Fruit fly (Drosophila melanogaster): ENCODE measurements around the gene CG14314.
A peak's percentile ranks its signal among the peaks of the same experiment; 100 is the strongest.

Gene CG14314

dm6 chr3R:18196991-18197801, 18.7 kb upstream of the CG14314 start (continued):
- TF ChIP-seq Hey (tag; optimal IDR thresholded peaks at IDR 0.05) (no peak), ATbp (GFP tag; optimal IDR thresholded peaks at IDR 0.05) (peak; percentile 38), CG9876 (GFP tag; optimal IDR thresholded peaks at IDR 0.05) (no peak), phol (tag; optimal IDR thresholded peaks at IDR 0.05) (peak; percentile 60), nerfin-1 (tag; optimal IDR thresholded peaks at IDR 0.05) (peak; percentile 25), CG5953 (GFP tag; IDR thresholded peaks at IDR 0.05) (no peak), Vsx1 (GFP tag; optimal IDR thresholded peaks at IDR 0.05) (no peak), CG17912 (GFP tag; optimal IDR thresholded peaks at IDR 0.05) (no peak), CG7987 (GFP tag; optimal IDR thresholded peaks at IDR 0.05) (peak; percentile 3), Lpt (GFP tag; optimal IDR thresholded peaks at IDR 0.05) (no peak), Drgx (GFP tag; IDR thresholded peaks at IDR 0.05) (no peak), Fer2 (tag; optimal IDR thresholded peaks at IDR 0.05) (peak; percentile 23), tx (GFP tag; optimal IDR thresholded peaks at IDR 0.05) (peak; percentile 42), repo (GFP tag; optimal IDR thresholded peaks at IDR 0.05) (no peak), scrt (GFP tag; optimal IDR thresholded peaks at IDR 0.05) (no peak), CG14860 (GFP tag; IDR thresholded peaks at IDR 0.05; ENCODE audit: partially characterized antibody) (no peak), MESR4 (GFP tag; optimal IDR thresholded peaks at IDR 0.05) (peak; percentile 40), Hand (GFP tag; optimal IDR thresholded peaks at IDR 0.05) (peak; percentile 8), CG16813 (GFP tag; IDR thresholded peaks at IDR 0.05; ENCODE audit: partially characterized antibody) (no peak), CG1832 (GFP tag; optimal IDR thresholded peaks at IDR 0.05) (peak; percentile 65), ERR (GFP tag; optimal IDR thresholded peaks at IDR 0.05) (no peak), CG6813 (GFP tag; optimal IDR thresholded peaks at IDR 0.05) (no peak), nmo (GFP tag; optimal IDR thresholded peaks at IDR 0.05) (peak; percentile 76), CG7556 (GFP tag; optimal IDR thresholded peaks at IDR 0.05) (peak; percentile 84), sima (GFP tag; optimal IDR thresholded peaks at IDR 0.05) (no peak), Sox102F (GFP tag; optimal IDR thresholded peaks at IDR 0.05) (peak; percentile 60), CG12104 (GFP tag; optimal IDR thresholded peaks at IDR 0.05) (peak; percentile 59), hkb (optimal IDR thresholded peaks at IDR 0.05) (no peak), hkb (GFP tag; IDR thresholded peaks at IDR 0.05) (no peak), ash1 (GFP tag; optimal IDR thresholded peaks at IDR 0.05) (no peak), CG4707 (GFP tag; optimal IDR thresholded peaks at IDR 0.05) (no peak), twi (tag; optimal IDR thresholded peaks at IDR 0.05) (no peak), CG4617 (GFP tag; optimal IDR thresholded peaks at IDR 0.05; ENCODE audit: borderline replicate concordance) (no peak), ap (GFP tag; IDR thresholded peaks at IDR 0.05) (no peak), CG18599 (GFP tag; optimal IDR thresholded peaks at IDR 0.05) (peak; percentile 71), shn (GFP tag; optimal IDR thresholded peaks at IDR 0.05) (no peak), CG2678 (tag; optimal IDR thresholded peaks at IDR 0.05) (peak; percentile 80), PHDP (tag; optimal IDR thresholded peaks at IDR 0.05) (peak; percentile 58)

- TF ChIP-seq CG9437 (GFP tag; optimal IDR thresholded peaks at IDR 0.05): peak; percentile 64
- TF ChIP-seq CG9609 (GFP tag; optimal IDR thresholded peaks at IDR 0.05): no peak
- no peak for TF ChIP-seq eve (GFP tag; optimal IDR thresholded peaks at IDR 0.05)
- TF ChIP-seq CG8290 (GFP tag; optimal IDR thresholded peaks at IDR 0.05): no peak
- TF ChIP-seq CG8290 (tag; optimal IDR thresholded peaks at IDR 0.05): peak in 1 of 2 experiments; percentile 44
- no peak for TF ChIP-seq CG12155 (GFP tag; optimal IDR thresholded peaks at IDR 0.05)
- TF ChIP-seq CG13624 (GFP tag; optimal IDR thresholded peaks at IDR 0.05): no peak
- TF ChIP-seq Med (GFP tag): peak; percentile 48
- TF ChIP-seq HmgZ (tag; optimal IDR thresholded peaks at IDR 0.05): peak; percentile 4
- TF ChIP-seq Trl (optimal IDR thresholded peaks at IDR 0.05): peak in 1 of 2 experiments; percentile 18
- no peak for TF ChIP-seq Trl (GFP tag; optimal IDR thresholded peaks at IDR 0.05)
- no peak for TF ChIP-seq D19A (tag; optimal IDR thresholded peaks at IDR 0.05)
- no peak for TF ChIP-seq CG8765 (GFP tag; IDR thresholded peaks at IDR 0.05)
- no peak for TF ChIP-seq nmo (GFP tag; optimal IDR thresholded peaks at IDR 0.05)
- peak; percentile 55 for TF ChIP-seq Sry-β (GFP tag; optimal IDR thresholded peaks at IDR 0.05)
Observed at dm6 chr3R:18197802-18198148, 18.2 kb upstream of the CG14314 start.

Measured in whole organism, embryonic.